Worm (Caenorhabditis elegans) whole organism, L3 larva: ENCODE data around the gene F53H4.4.

Experiments
- ama-1 ChIP-seq: fragments of 150-350 bp; optimal IDR thresholded peaks from 2 replicates; lab custom pipeline; 2018
- egl-27 ChIP-seq: sonication (generic microtip); optimal IDR thresholded peaks from 4 replicates; lab custom pipeline; 2017; ENCODE audit warnings: missing biosample characterization, missing genetic modification reagents, missing genetic modification characterization
- elt-2 ChIP-seq: sonication (generic microtip); optimal IDR thresholded peaks from 2 replicates; lab custom pipeline; 2016; ENCODE audit warnings: missing genetic modification reagents, mild to moderate bottlenecking, missing genetic modification characterization, missing compliant biosample characterization
- nfya-1 ChIP-seq: sonication (generic microtip); optimal IDR thresholded peaks from 2 replicates; lab custom pipeline; 2017; ENCODE audit warnings: missing genetic modification characterization, mild to moderate bottlenecking, missing compliant biosample characterization, antibody characterized with exemption, moderate library complexity; ENCODE audit not compliant: insufficient read depth
- nhr-237 ChIP-seq: fragments of 150-350 bp; optimal IDR thresholded peaks from 2 replicates; lab custom pipeline; 2014; ENCODE audit warnings: missing biosample characterization, missing genetic modification characterization
- nhr-76 ChIP-seq: fragments of 150-350 bp; sonication (generic microtip); optimal IDR thresholded peaks from 5 replicates; lab custom pipeline; 2014; ENCODE audit warnings: missing biosample characterization, missing genetic modification characterization
- pha-4 ChIP-seq: fragments of 150-350 bp; optimal IDR thresholded peaks from 2 replicates; lab custom pipeline; 2014; ENCODE audit warnings: missing biosample characterization, missing genetic modification reagents, missing genetic modification characterization
- snpc-4 ChIP-seq: fragments of 150-350 bp; optimal IDR thresholded peaks from 2 replicates; lab custom pipeline; 2014; ENCODE audit warnings: missing biosample characterization, missing genetic modification characterization
- tbx-2 ChIP-seq: sonication (generic microtip); optimal IDR thresholded peaks from 2 replicates; lab custom pipeline; 2016; ENCODE audit warnings: mild to moderate bottlenecking, missing genetic modification characterization, missing compliant biosample characterization
- zag-1 ChIP-seq: fragments of 150-350 bp; optimal IDR thresholded peaks from 2 replicates; lab custom pipeline; 2014; ENCODE audit warnings: missing biosample characterization, missing genetic modification characterization

DNA sequence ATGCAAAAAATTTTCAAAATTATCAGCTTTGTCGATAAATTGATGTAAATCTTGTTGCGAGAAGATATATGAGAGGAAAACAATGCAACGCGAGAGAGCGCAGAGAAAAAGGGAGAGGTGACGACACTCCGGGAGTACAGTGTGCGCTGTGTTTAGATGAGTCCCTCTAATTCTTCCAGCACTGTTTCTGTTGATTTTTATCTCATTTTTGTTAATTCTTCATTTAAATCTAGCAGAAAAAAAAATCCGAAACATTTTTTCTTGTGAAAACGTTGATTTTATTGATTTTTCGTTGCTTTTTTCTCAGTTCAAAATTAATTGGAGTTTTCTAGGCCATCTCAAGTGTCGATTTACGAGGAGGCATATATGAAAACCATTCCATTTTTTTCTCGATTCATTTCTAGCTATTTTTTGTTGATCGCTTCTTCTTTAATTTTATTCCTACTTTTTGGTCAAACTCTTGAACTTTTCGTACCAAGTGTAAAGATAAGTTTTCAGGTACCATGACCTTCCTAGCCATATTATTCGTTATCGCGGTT lies 16.7 kb upstream of the F53H4.4 start, which contains the start of gene acl-1:
- peak; percentile 34 for TF ChIP-seq elt-2
- no peak for TF ChIP-seq ama-1 (lab: Kevin White, UChicago)
- peak; percentile 43 for TF ChIP-seq tbx-2 (tag; lab: Kevin White, UChicago)
- no peak for TF ChIP-seq nhr-237 (tag; lab: Kevin White, UChicago)
- TF ChIP-seq zag-1 (tag; lab: Kevin White, UChicago), result peak; percentile 2
- no peak for TF ChIP-seq egl-27 (tag; lab: Kevin White, UChicago)
- TF ChIP-seq nfya-1, result peak; percentile 57
- TF ChIP-seq snpc-4 (tag; lab: Kevin White, UChicago), result peak; percentile 62
- no peak for TF ChIP-seq nhr-76 (tag; lab: Kevin White, UChicago)
- TF ChIP-seq pha-4 (tag; lab: Kevin White, UChicago), result peak; percentile 80
